Worm (Caenorhabditis elegans) whole organism, late embryonic: ENCODE data around the gene Y41D4B.11.

ENCODE experiments used
- C08G9.2 ChIP-seq: sonication (generic microtip); optimal IDR thresholded peaks from 2 replicates; lab custom pipeline; 2016; ENCODE audit warnings: mild to moderate bottlenecking, missing genetic modification characterization, moderate library complexity, missing compliant biosample characterization
- C38D4.7 ChIP-seq: fragments of 200-800 bp; sonication (Bioruptor generic); optimal IDR thresholded peaks from 2 replicates; lab custom pipeline; 2018; ENCODE audit warnings: mild to moderate bottlenecking, missing genetic modification characterization, moderate library complexity, missing compliant biosample characterization
- K02D7.2 ChIP-seq: sonication (generic microtip); optimal IDR thresholded peaks from 2 replicates; lab custom pipeline; 2017; ENCODE audit warnings: mild to moderate bottlenecking, missing genetic modification characterization, missing compliant biosample characterization
- K09A11.1 ChIP-seq: sonication (generic microtip); optimal IDR thresholded peaks from 2 replicates; lab custom pipeline; 2017; ENCODE audit warnings: antibody characterized with exemption, mild to moderate bottlenecking, missing genetic modification characterization, missing compliant biosample characterization; ENCODE audit not compliant: insufficient read depth
- T23F11.4 ChIP-seq: fragments of 200-800 bp; sonication (Bioruptor generic); optimal IDR thresholded peaks from 2 replicates; lab custom pipeline; 2018; ENCODE audit warnings: mild to moderate bottlenecking, missing genetic modification characterization, missing compliant biosample characterization
- Y22D7AL.16 ChIP-seq: sonication (generic microtip); optimal IDR thresholded peaks from 2 replicates; lab custom pipeline; 2016; ENCODE audit warnings: missing genetic modification characterization, missing compliant biosample characterization
- ama-1 ChIP-seq: fragments of 150-350 bp; optimal IDR thresholded peaks from 2 replicates; lab custom pipeline; 2014
- ceh-18 ChIP-seq: sonication (generic microtip); optimal IDR thresholded peaks from 2 replicates; lab custom pipeline; 2016; ENCODE audit warnings: missing genetic modification characterization, missing compliant biosample characterization
- ceh-19 ChIP-seq: fragments of 200-800 bp; sonication (Bioruptor generic); optimal IDR thresholded peaks from 2 replicates; lab custom pipeline; 2018; ENCODE audit warnings: mild to moderate bottlenecking, missing genetic modification characterization, missing compliant biosample characterization
- ceh-2 ChIP-seq: sonication (generic microtip); optimal IDR thresholded peaks from 2 replicates; lab custom pipeline; 2016; ENCODE audit warnings: missing genotype, missing genetic modification characterization, missing compliant biosample characterization
- ceh-24 ChIP-seq: sonication (generic microtip); optimal IDR thresholded peaks from 2 replicates; lab custom pipeline; 2016; ENCODE audit warnings: mild to moderate bottlenecking, missing genetic modification characterization, missing compliant biosample characterization
- ceh-30 ChIP-seq: fragments of 150-350 bp; optimal IDR thresholded peaks from 2 replicates; lab custom pipeline; 2014; ENCODE audit warnings: missing biosample characterization, missing genetic modification characterization
- ceh-31 ChIP-seq: sonication (generic microtip); optimal IDR thresholded peaks from 2 replicates; lab custom pipeline; 2016; ENCODE audit warnings: missing genetic modification characterization, missing compliant biosample characterization
- ceh-48 ChIP-seq: sonication (generic microtip); optimal IDR thresholded peaks from 2 replicates; lab custom pipeline; 2016; ENCODE audit warnings: missing genetic modification characterization, inconsistent platforms, missing compliant biosample characterization
- che-1 ChIP-seq: sonication (generic microtip); optimal IDR thresholded peaks from 2 replicates; lab custom pipeline; 2016; ENCODE audit warnings: mild to moderate bottlenecking, missing genetic modification characterization, missing compliant biosample characterization
- dmd-4 ChIP-seq: sonication (generic microtip); optimal IDR thresholded peaks from 2 replicates; lab custom pipeline; 2016; ENCODE audit warnings: borderline replicate concordance, missing genetic modification characterization, missing compliant biosample characterization
- elt-2 ChIP-seq: sonication (generic microtip); optimal IDR thresholded peaks from 2 replicates; lab custom pipeline; 2016; ENCODE audit warnings: missing genetic modification reagents, missing genetic modification characterization, missing compliant biosample characterization
- elt-4 ChIP-seq: sonication (generic microtip); optimal IDR thresholded peaks from 2 replicates; lab custom pipeline; 2016; ENCODE audit warnings: missing genetic modification characterization, missing compliant biosample characterization
- ets-4 ChIP-seq: sonication (generic microtip); optimal IDR thresholded peaks from 2 replicates; lab custom pipeline; 2016; ENCODE audit warnings: missing genetic modification characterization, missing compliant biosample characterization
- fax-1 ChIP-seq: sonication (generic microtip); optimal IDR thresholded peaks from 2 replicates; lab custom pipeline; 2016; ENCODE audit warnings: missing genotype, missing genetic modification characterization, missing compliant biosample characterization
- fkh-10 ChIP-seq: fragments of 150-350 bp; optimal IDR thresholded peaks from 2 replicates; lab custom pipeline; 2014; ENCODE audit warnings: missing biosample characterization, missing genetic modification reagents, missing genetic modification characterization
- fkh-6 ChIP-seq: sonication (generic microtip); optimal IDR thresholded peaks from 2 replicates; lab custom pipeline; 2016; ENCODE audit warnings: missing genetic modification characterization, missing compliant biosample characterization
- gmeb-2 ChIP-seq: sonication (generic microtip); optimal IDR thresholded peaks from 2 replicates; lab custom pipeline; 2016; ENCODE audit warnings: missing genetic modification characterization, inconsistent platforms, missing compliant biosample characterization
- hlh-13 ChIP-seq: fragments of 200-800 bp; sonication (Bioruptor generic); optimal IDR thresholded peaks from 2 replicates; lab custom pipeline; 2018; ENCODE audit warnings: mild to moderate bottlenecking, missing genetic modification characterization, missing compliant biosample characterization
- hlh-30 ChIP-seq: sonication (generic microtip); optimal IDR thresholded peaks from 2 replicates; lab custom pipeline; 2017; ENCODE audit warnings: antibody characterized with exemption, missing genetic modification characterization, missing compliant biosample characterization; ENCODE audit not compliant: insufficient read depth
- hlh-6 ChIP-seq: sonication (generic microtip); optimal IDR thresholded peaks from 2 replicates; lab custom pipeline; 2016; ENCODE audit warnings: missing genotype, missing genetic modification characterization, missing compliant biosample characterization
- lin-11 ChIP-seq: fragments of 200-800 bp; sonication (Bioruptor generic); optimal IDR thresholded peaks from 2 replicates; lab custom pipeline; 2018; ENCODE audit warnings: mild to moderate bottlenecking, missing genetic modification characterization, missing compliant biosample characterization
- mec-3 ChIP-seq: sonication (generic microtip); optimal IDR thresholded peaks from 2 replicates; lab custom pipeline; 2016; ENCODE audit warnings: borderline replicate concordance, missing genetic modification characterization, missing compliant biosample characterization
- nfya-1 ChIP-seq: sonication (generic microtip); optimal IDR thresholded peaks from 2 replicates; lab custom pipeline; 2017; ENCODE audit warnings: missing genetic modification characterization, mild to moderate bottlenecking, missing compliant biosample characterization, antibody characterized with exemption, moderate library complexity
- nhr-11 ChIP-seq: fragments of 150-350 bp; optimal IDR thresholded peaks from 2 replicates; lab custom pipeline; 2014; ENCODE audit warnings: missing biosample characterization, missing genetic modification characterization
- nhr-232 ChIP-seq: sonication (generic microtip); optimal IDR thresholded peaks from 2 replicates; lab custom pipeline; 2016; ENCODE audit warnings: missing genetic modification characterization, missing compliant biosample characterization
- npax-4 ChIP-seq: sonication (generic microtip); optimal IDR thresholded peaks from 2 replicates; lab custom pipeline; 2016; ENCODE audit warnings: missing genetic modification characterization, missing compliant biosample characterization
- odd-2 ChIP-seq: sonication (generic microtip); optimal IDR thresholded peaks from 2 replicates; lab custom pipeline; 2017; ENCODE audit warnings: antibody characterized with exemption, mild to moderate bottlenecking, missing genetic modification characterization, missing compliant biosample characterization
- pag-3 ChIP-seq: sonication (generic microtip); optimal IDR thresholded peaks from 2 replicates; lab custom pipeline; 2016; ENCODE audit warnings: missing compliant biosample characterization, missing genetic modification characterization, borderline replicate concordance
- pat-9 ChIP-seq: fragments of 200-800 bp; sonication (Bioruptor generic); optimal IDR thresholded peaks from 2 replicates; lab custom pipeline; 2018; ENCODE audit warnings: mild to moderate bottlenecking, missing genetic modification characterization, moderate library complexity, missing compliant biosample characterization
- pha-2 ChIP-seq: sonication (generic microtip); optimal IDR thresholded peaks from 2 replicates; lab custom pipeline; 2017; ENCODE audit warnings: mild to moderate bottlenecking, missing genetic modification characterization, missing compliant biosample characterization
- pha-4 ChIP-seq: fragments of 150-350 bp; optimal IDR thresholded peaks from 2 replicates; lab custom pipeline; 2018; ENCODE audit warnings: missing biosample characterization, missing genetic modification reagents, missing genetic modification characterization
- pqm-1 ChIP-seq: sonication (generic microtip); optimal IDR thresholded peaks from 2 replicates; lab custom pipeline; 2016; ENCODE audit warnings: missing genetic modification characterization, missing compliant biosample characterization
- pros-1 ChIP-seq: fragments of 150-350 bp; optimal IDR thresholded peaks from 2 replicates; lab custom pipeline; 2014; ENCODE audit warnings: missing biosample characterization, missing genetic modification reagents, missing genetic modification characterization
- rnt-1 ChIP-seq: sonication (generic microtip); optimal IDR thresholded peaks from 2 replicates; lab custom pipeline; 2016; ENCODE audit warnings: missing genetic modification characterization, missing compliant biosample characterization
- sdc-2 ChIP-seq: sonication (generic microtip); optimal IDR thresholded peaks from 2 replicates; lab custom pipeline; 2016; ENCODE audit warnings: missing genotype, missing genetic modification characterization, missing compliant biosample characterization
- sox-2 ChIP-seq: fragments of 200-800 bp; sonication (Bioruptor generic); IDR thresholded peaks from 2 replicates; pipeline ENCODE4 v1.3.6; 2022; ENCODE audit warnings: missing genetic modification reagents, missing genetic modification characterization, missing compliant biosample characterization
- sox-4 ChIP-seq: sonication (generic microtip); optimal IDR thresholded peaks from 2 replicates; lab custom pipeline; 2017; ENCODE audit warnings: mild to moderate bottlenecking, missing genetic modification characterization, inconsistent platforms, missing compliant biosample characterization
- tbx-2 ChIP-seq: sonication (generic microtip); optimal IDR thresholded peaks from 2 replicates; lab custom pipeline; 2016; ENCODE audit warnings: missing genetic modification characterization, missing compliant biosample characterization
- tbx-7 ChIP-seq: sonication (generic microtip); optimal IDR thresholded peaks from 2 replicates; lab custom pipeline; 2016; ENCODE audit warnings: missing genotype, missing genetic modification characterization, missing compliant biosample characterization
- ttx-3 ChIP-seq: sonication (generic microtip); optimal IDR thresholded peaks from 2 replicates; lab custom pipeline; 2016; ENCODE audit warnings: missing genetic modification reagents, missing genetic modification characterization, missing compliant biosample characterization
- unc-3 ChIP-seq, 2 experiments: fragments of 200-800 bp in 1 of 2; sonication (Bioruptor generic) in 1 of 2; sonication (generic microtip) in 1 of 2; conservative IDR thresholded peaks in 1 of 2; optimal IDR thresholded peaks in 1 of 2; 2 replicates each; pipeline versions ENCODE4 v1.3.6 to Lab custom; 2016 to 2022; ENCODE audit warnings: missing compliant biosample characterization in 2 of 2, missing genetic modification characterization in 2 of 2, missing genetic modification reagents in 1 of 2
- unc-42 ChIP-seq: sonication (generic microtip); optimal IDR thresholded peaks from 2 replicates; lab custom pipeline; 2016; ENCODE audit warnings: missing genotype, missing genetic modification characterization, missing compliant biosample characterization
- unc-55 ChIP-seq: sonication (generic microtip); optimal IDR thresholded peaks from 2 replicates; lab custom pipeline; 2017; ENCODE audit warnings: missing biosample characterization, missing genetic modification reagents, missing genetic modification characterization
- unc-86 ChIP-seq: sonication (generic microtip); optimal IDR thresholded peaks from 2 replicates; lab custom pipeline; 2016; ENCODE audit warnings: missing genetic modification characterization, missing compliant biosample characterization
- zip-5 ChIP-seq: sonication (generic microtip); optimal IDR thresholded peaks from 2 replicates; lab custom pipeline; 2016; ENCODE audit warnings: missing genetic modification characterization, missing compliant biosample characterization
- ztf-16 ChIP-seq: sonication (generic microtip); optimal IDR thresholded peaks from 2 replicates; lab custom pipeline; 2017; ENCODE audit warnings: missing genetic modification characterization, missing compliant biosample characterization

Y41D4B.11 gene

ce11 chrIV:1595802-1596201, 9.7 kb upstream of the Y41D4B.11 start, which contains the start of gene npp-8:
npp-8 (minus strand) TSS chrIV:1595824.
- TF ChIP-seq fkh-10 (GFP tag; lab: Kevin White, UChicago) = no peak
- TF ChIP-seq sdc-2 = peak; percentile 75
- peak; percentile 82 for TF ChIP-seq fkh-6
- TF ChIP-seq ceh-24 (tag; lab: Kevin White, UChicago) = peak; percentile 27
- TF ChIP-seq T23F11.4 (GFP tag; lab: Kevin White, UChicago) = peak; percentile 47
- TF ChIP-seq rnt-1 (tag; lab: Kevin White, UChicago) = peak; percentile 90
- TF ChIP-seq tbx-2 (tag; lab: Kevin White, UChicago) = peak; percentile 93
- peak; percentile 81 for TF ChIP-seq ttx-3 (tag; lab: Kevin White, UChicago)
- peak; percentile 66 for TF ChIP-seq K09A11.1 (tag; lab: Kevin White, UChicago)
- peak; percentile 79 for TF ChIP-seq hlh-30 (tag; lab: Kevin White, UChicago)
- peak; percentile 50 for TF ChIP-seq ceh-48 (tag; lab: Kevin White, UChicago)
- peak; percentile 88 for TF ChIP-seq ceh-19
- TF ChIP-seq pag-3 (tag; lab: Kevin White, UChicago) = no peak
- TF ChIP-seq unc-86 = peak; percentile 81
- peak; percentile 62 for TF ChIP-seq lin-11 (tag; lab: Kevin White, UChicago)
- no peak for TF ChIP-seq nhr-11 (tag; lab: Kevin White, UChicago)
- TF ChIP-seq C08G9.2 (tag; lab: Kevin White, UChicago) = peak; percentile 86
- no peak for TF ChIP-seq elt-4 (tag; lab: Kevin White, UChicago)
- TF ChIP-seq pros-1 = no peak
- peak; percentile 55 for TF ChIP-seq hlh-13 (GFP tag; lab: Kevin White, UChicago)
- TF ChIP-seq ceh-18 (tag; lab: Kevin White, UChicago) = peak; percentile 89
- peak; percentile 80 for TF ChIP-seq sox-4 (tag; lab: Kevin White, UChicago)
- TF ChIP-seq pat-9 (tag; lab: Kevin White, UChicago) = peak; percentile 85
- peak; percentile 87 for TF ChIP-seq ceh-2 (tag; lab: Kevin White, UChicago)
- TF ChIP-seq pqm-1 (tag; lab: Kevin White, UChicago) = peak; percentile 4
- TF ChIP-seq mec-3 (tag; lab: Kevin White, UChicago) = peak; percentile 65
- peak; percentile 83 for TF ChIP-seq fax-1
- TF ChIP-seq sox-2 (GFP tag; lab: Robert Waterston, UW) = no peak
- peak; percentile 74 for TF ChIP-seq che-1 (tag; lab: Kevin White, UChicago)
- TF ChIP-seq unc-3 (GFP tag; conservative IDR thresholded peaks at IDR 0.05; lab: Robert Waterston, UW) = no peak; the same call in 1 of the 2 replicates
- TF ChIP-seq unc-3 (tag; optimal IDR thresholded peaks at IDR 0.05; lab: Kevin White, UChicago) = peak; percentile 84
- no peak for TF ChIP-seq odd-2 (tag; lab: Kevin White, UChicago)
- peak; percentile 92 for TF ChIP-seq elt-2 (tag; lab: Kevin White, UChicago)
- peak; percentile 87 for TF ChIP-seq hlh-6
- peak; percentile 64 for TF ChIP-seq zip-5 (tag; lab: Kevin White, UChicago)
- peak; percentile 34 for TF ChIP-seq npax-4 (tag; lab: Kevin White, UChicago)
- TF ChIP-seq ztf-16 (tag; lab: Kevin White, UChicago) = peak; percentile 87
- TF ChIP-seq ceh-30 = peak; percentile 64
- peak; percentile 64 for TF ChIP-seq Y22D7AL.16 (tag; lab: Kevin White, UChicago)
- TF ChIP-seq gmeb-2 = peak; percentile 73
- TF ChIP-seq pha-4 (tag; lab: Kevin White, UChicago) = no peak
- no peak for TF ChIP-seq unc-55
- peak; percentile 89 for TF ChIP-seq nfya-1
- TF ChIP-seq ets-4 (tag; lab: Kevin White, UChicago) = peak; percentile 72
- TF ChIP-seq nhr-232 (tag; lab: Kevin White, UChicago) = peak; percentile 64
- no peak for TF ChIP-seq ama-1 (lab: Kevin White, UChicago)
- peak; percentile 69 for TF ChIP-seq C38D4.7 (GFP tag; lab: Kevin White, UChicago)
- peak; percentile 95 for TF ChIP-seq ceh-31 (tag; lab: Kevin White, UChicago)
- peak; percentile 51 for TF ChIP-seq tbx-7 (tag; lab: Kevin White, UChicago)
- peak; percentile 88 for TF ChIP-seq pha-2 (tag; lab: Kevin White, UChicago)
- peak; percentile 61 for TF ChIP-seq unc-42 (tag; lab: Kevin White, UChicago)
- TF ChIP-seq K02D7.2 = peak; percentile 79
- TF ChIP-seq dmd-4 (tag; lab: Kevin White, UChicago) = peak; percentile 62
